Worm (Caenorhabditis elegans) whole organism, L4/young adult: Measurements from ENCODE around the gene Y113G7C.1.

Source experiments
- dao-5 ChIP-seq: sonication (generic microtip); optimal IDR thresholded peaks from 2 replicates; lab custom pipeline; 2016; ENCODE audit warnings: missing genotype, missing genetic modification characterization, moderate library complexity, missing compliant biosample characterization
- him-1 ChIP-seq: sonication (generic microtip); optimal IDR thresholded peaks from 2 replicates; lab custom pipeline; 2016; ENCODE audit warnings: missing genotype, missing genetic modification reagents, missing genetic modification characterization, missing compliant biosample characterization

DNA sequence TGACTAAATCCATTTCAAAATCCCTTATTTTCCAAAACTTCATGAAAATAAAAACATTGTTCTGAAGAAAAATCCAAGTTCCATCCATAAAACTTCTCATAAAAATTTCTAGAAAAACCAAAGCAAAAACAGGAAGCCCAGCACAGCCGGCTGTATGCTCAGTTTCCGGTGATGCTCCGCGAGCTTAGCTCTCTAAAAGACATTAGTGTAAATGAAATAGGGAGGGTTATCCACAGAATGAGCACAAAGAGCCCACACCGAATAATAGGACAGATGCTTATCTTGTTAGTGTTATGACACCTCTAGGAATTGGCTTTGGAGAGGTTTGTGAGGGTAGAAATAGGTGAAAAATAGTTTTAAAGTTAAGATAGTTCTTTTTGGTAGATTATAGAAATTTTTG lies 20.5 kb downstream of the Y113G7C.1 start:
- TF ChIP-seq him-1 (tag; lab: Kevin White, UChicago) = no peak
- no peak for TF ChIP-seq dao-5 (tag; lab: Kevin White, UChicago)
